Worm (Caenorhabditis elegans): ENCODE results near the gene mps-4.

DNA sequence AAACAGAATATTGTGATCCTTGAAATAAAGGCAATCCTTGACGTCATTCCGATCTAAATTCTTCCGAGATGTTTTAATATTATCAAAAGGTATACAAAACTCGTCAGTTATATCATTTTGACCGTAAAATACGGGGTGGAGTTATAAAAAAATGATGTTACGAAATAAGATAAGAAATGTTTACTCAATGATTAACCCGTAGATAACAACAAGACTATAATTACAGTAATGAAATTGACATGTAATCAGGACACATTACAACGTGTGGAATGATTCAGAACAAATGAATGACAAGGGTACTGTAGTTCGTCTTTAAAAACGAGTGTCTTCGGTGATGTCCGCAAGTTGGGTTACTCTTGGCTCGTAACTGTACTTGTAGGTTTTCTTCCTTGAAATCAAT, 33.7 kb downstream of the mps-4 start, which contains the start of gene tsp-2:
- TF ChIP-seq unc-55 (GFP tag; optimal IDR thresholded peaks at IDR 0.05) (no peak), tbx-2 (tag; optimal IDR thresholded peaks at IDR 0.05) (no peak), unc-3 (GFP tag; conservative IDR thresholded peaks at IDR 0.05) (no peak), unc-3 (tag; optimal IDR thresholded peaks at IDR 0.05) (no peak), dve-1 (tag; optimal IDR thresholded peaks at IDR 0.05) (no peak), ceh-6 (GFP tag; optimal IDR thresholded peaks at IDR 0.05) (no peak), hlh-8 (tag; optimal IDR thresholded peaks at IDR 0.05) (no peak), pag-3 (tag; optimal IDR thresholded peaks at IDR 0.05; ENCODE audit: borderline replicate concordance) (no peak), unc-86 (tag; optimal IDR thresholded peaks at IDR 0.05) (no peak), sox-4 (tag; optimal IDR thresholded peaks at IDR 0.05) (no peak), lim-6 (tag; optimal IDR thresholded peaks at IDR 0.05) (no peak), pha-4 (tag; optimal IDR thresholded peaks at IDR 0.05) (no peak)
